Worm (Caenorhabditis elegans) whole organism, young adult: Measurements from ENCODE around the gene prp-3.
"Not testable (repeated sequence)": the region's sequence is repeated elsewhere in the genome, so short reads cannot be mapped to it uniquely, and the experiment has no call there.

Experiments used
- B0019.2 ChIP-seq: fragments of 200-800 bp; sonication (Bioruptor generic); conservative IDR thresholded peaks from 2 replicates; pipeline ENCODE4 v1.3.6; 2022; ENCODE audit warnings: missing genetic modification reagents, missing genetic modification characterization, missing compliant biosample characterization
- B0261.1 ChIP-seq: sonication (generic microtip); optimal IDR thresholded peaks from 2 replicates; lab custom pipeline; 2016; ENCODE audit warnings: mild to moderate bottlenecking, missing genetic modification characterization, moderate library complexity, missing compliant biosample characterization
- B0336.3 ChIP-seq: fragments of 200-800 bp; sonication (Bioruptor generic); IDR thresholded peaks from 2 replicates; pipeline ENCODE4 v1.3.6; 2022; ENCODE audit warnings: missing genetic modification characterization, missing compliant biosample characterization
- C06A6.2 ChIP-seq: fragments of 200-800 bp; sonication (Bioruptor generic); conservative IDR thresholded peaks from 2 replicates; pipeline ENCODE4 v1.3.6; 2022; ENCODE audit warnings: missing genetic modification characterization, missing compliant biosample characterization
- D2030.7 ChIP-seq: fragments of 200-800 bp; sonication (Bioruptor generic); IDR thresholded peaks from 2 replicates; pipeline ENCODE4 v1.3.6; 2022; ENCODE audit warnings: missing genetic modification reagents, missing genetic modification characterization, missing compliant biosample characterization
- F49E8.2 ChIP-seq: sonication (generic microtip); optimal IDR thresholded peaks from 3 replicates; lab custom pipeline; 2017; ENCODE audit warnings: missing genetic modification characterization, mild to moderate bottlenecking, missing compliant biosample characterization, antibody characterized with exemption, moderate library complexity; ENCODE audit not compliant: insufficient read depth
- K12H6.12 ChIP-seq: fragments of 200-800 bp; sonication (Bioruptor generic); optimal IDR thresholded peaks from 2 replicates; lab custom pipeline; 2018; ENCODE audit warnings: mild to moderate bottlenecking, missing genetic modification characterization, missing compliant biosample characterization
- Y53G8AR.9 ChIP-seq: fragments of 200-800 bp; sonication (Bioruptor generic); conservative IDR thresholded peaks from 2 replicates; pipeline ENCODE4 v1.3.6; 2022; ENCODE audit warnings: missing genetic modification reagents, missing genetic modification characterization, missing compliant biosample characterization
- Y67H2A.10 ChIP-seq: fragments of 200-800 bp; sonication (Bioruptor generic); conservative IDR thresholded peaks from 2 replicates; pipeline ENCODE4 v1.3.6; 2022; ENCODE audit warnings: missing genetic modification reagents, missing genetic modification characterization, missing compliant biosample characterization
- Y79H2A.3 ChIP-seq: fragments of 200-800 bp; sonication (Bioruptor generic); conservative IDR thresholded peaks from 2 replicates; pipeline ENCODE4 v1.3.6; 2022; ENCODE audit warnings: missing genetic modification reagents, missing genetic modification characterization, missing compliant biosample characterization
- Y95B8A.8 ChIP-seq: fragments of 200-800 bp; sonication (Bioruptor generic); IDR thresholded peaks from 2 replicates; pipeline ENCODE4 v1.3.6; 2022; ENCODE audit warnings: missing genetic modification reagents, missing genetic modification characterization, missing compliant biosample characterization
- aptf-2 ChIP-seq: fragments of 200-800 bp; sonication (Bioruptor generic); conservative IDR thresholded peaks from 2 replicates; pipeline ENCODE4 v1.3.6; 2022; ENCODE audit warnings: missing genetic modification reagents, missing genetic modification characterization, missing compliant biosample characterization
- attf-5 ChIP-seq: fragments of 200-800 bp; sonication (Bioruptor generic); optimal IDR thresholded peaks from 2 replicates; lab custom pipeline; 2018; ENCODE audit warnings: mild to moderate bottlenecking, missing genetic modification characterization, missing compliant biosample characterization
- ceh-100 ChIP-seq: fragments of 200-800 bp; sonication (Bioruptor generic); IDR thresholded peaks from 2 replicates; pipeline ENCODE4 v1.3.6; 2022; ENCODE audit warnings: missing genetic modification reagents, missing genetic modification characterization, missing compliant biosample characterization
- ceh-27 ChIP-seq: fragments of 200-800 bp; sonication (Bioruptor generic); optimal IDR thresholded peaks from 2 replicates; lab custom pipeline; 2018; ENCODE audit warnings: mild to moderate bottlenecking, missing genetic modification characterization, moderate library complexity, missing compliant biosample characterization
- die-1 ChIP-seq: sonication (generic microtip); optimal IDR thresholded peaks from 2 replicates; lab custom pipeline; 2016; ENCODE audit warnings: missing genotype, mild to moderate bottlenecking, missing genetic modification characterization, missing compliant biosample characterization
- egl-44 ChIP-seq: fragments of 200-800 bp; sonication (Bioruptor generic); IDR thresholded peaks from 2 replicates; pipeline ENCODE4 v1.3.6; 2022; ENCODE audit warnings: missing genetic modification reagents, missing genetic modification characterization, missing compliant biosample characterization
- ekl-4 ChIP-seq: fragments of 200-800 bp; sonication (Bioruptor generic); IDR thresholded peaks from 2 replicates; pipeline ENCODE4 v1.3.6; 2022; ENCODE audit warnings: missing genetic modification reagents, missing genetic modification characterization, missing compliant biosample characterization
- hmg-1.2 ChIP-seq: fragments of 200-800 bp; sonication (Bioruptor generic); IDR thresholded peaks from 2 replicates; pipeline ENCODE4 v1.3.6; 2022; ENCODE audit warnings: missing genetic modification reagents, missing genetic modification characterization, missing compliant biosample characterization
- hsf-1 ChIP-seq: fragments of 200-800 bp; sonication (Bioruptor generic); IDR thresholded peaks from 2 replicates; pipeline ENCODE4 v1.3.6; 2022; ENCODE audit warnings: missing genetic modification reagents, missing genetic modification characterization, missing compliant biosample characterization
- let-607 ChIP-seq, 2 experiments: fragments of 200-800 bp in 1 of 2; sonication (Bioruptor generic) in 1 of 2; sonication (generic microtip) in 1 of 2; optimal IDR thresholded peaks; 2 replicates each; lab custom pipeline; 2016 to 2018; ENCODE audit warnings: mild to moderate bottlenecking in 2 of 2, missing compliant biosample characterization in 2 of 2, missing genetic modification characterization in 2 of 2, moderate library complexity in 2 of 2, missing genotype in 1 of 2
- lin-26 ChIP-seq: fragments of 200-800 bp; sonication (Bioruptor generic); IDR thresholded peaks from 2 replicates; pipeline ENCODE4 v1.3.6; 2022; ENCODE audit warnings: missing genetic modification reagents, missing genetic modification characterization, missing compliant biosample characterization
- lin-35 ChIP-seq, 3 experiments: fragments of 150-350 bp in 2 of 3; sonication (generic microtip) in 1 of 3; optimal IDR thresholded peaks; 2 replicates each; lab custom pipeline; 2014 to 2018; ENCODE audit warnings: missing biosample characterization in 3 of 3, missing genetic modification characterization in 3 of 3, missing genetic modification reagents in 3 of 3
- lin-54 ChIP-seq: fragments of 200-800 bp; sonication (Bioruptor generic); optimal IDR thresholded peaks from 2 replicates; lab custom pipeline; 2018; ENCODE audit warnings: mild to moderate bottlenecking, missing genetic modification characterization, missing compliant biosample characterization
- lir-1 ChIP-seq: fragments of 200-800 bp; sonication (Bioruptor generic); conservative IDR thresholded peaks from 2 replicates; pipeline ENCODE4 v1.3.6; 2022; ENCODE audit warnings: missing genetic modification reagents, missing genetic modification characterization, missing compliant biosample characterization
- lsl-1 ChIP-seq: fragments of 200-800 bp; sonication (Bioruptor generic); optimal IDR thresholded peaks from 2 replicates; lab custom pipeline; 2018; ENCODE audit warnings: mild to moderate bottlenecking, missing genetic modification characterization, moderate library complexity, missing compliant biosample characterization
- madf-3 ChIP-seq: fragments of 200-800 bp; sonication (Bioruptor generic); IDR thresholded peaks from 2 replicates; pipeline ENCODE4 v1.3.6; 2022; ENCODE audit warnings: missing genetic modification reagents, missing genetic modification characterization, missing compliant biosample characterization
- madf-6 ChIP-seq: fragments of 200-800 bp; sonication (Bioruptor generic); IDR thresholded peaks from 2 replicates; pipeline ENCODE4 v1.3.6; 2022; ENCODE audit warnings: missing genetic modification reagents, missing genetic modification characterization, missing compliant biosample characterization
- madf-8 ChIP-seq: fragments of 200-800 bp; sonication (Bioruptor generic); conservative IDR thresholded peaks from 2 replicates; pipeline ENCODE4 v1.3.6; 2022; ENCODE audit warnings: missing genetic modification reagents, missing genetic modification characterization, missing compliant biosample characterization
- mcd-1 ChIP-seq: fragments of 200-800 bp; sonication (Bioruptor generic); IDR thresholded peaks from 2 replicates; pipeline ENCODE4 v1.3.6; 2022; ENCODE audit warnings: missing genetic modification reagents, missing genetic modification characterization, missing compliant biosample characterization
- nfyb-1 ChIP-seq: fragments of 200-800 bp; sonication (Bioruptor generic); IDR thresholded peaks from 2 replicates; pipeline ENCODE4 v1.3.6; 2022; ENCODE audit warnings: missing genetic modification reagents, missing genetic modification characterization, missing compliant biosample characterization
- rcor-1 ChIP-seq: fragments of 200-800 bp; sonication (Bioruptor generic); IDR thresholded peaks from 2 replicates; pipeline ENCODE4 v1.3.6; 2022; ENCODE audit warnings: missing genetic modification reagents, missing genetic modification characterization, missing compliant biosample characterization
- repo-1 ChIP-seq: sonication (generic microtip); optimal IDR thresholded peaks from 2 replicates; lab custom pipeline; 2017; ENCODE audit warnings: mild to moderate bottlenecking, missing genetic modification characterization, missing compliant biosample characterization
- rpc-1 ChIP-seq, 2 experiments: fragments of 150-350 bp in 1 of 2; sonication (generic microtip) in 1 of 2; optimal IDR thresholded peaks; 2 replicates each; lab custom pipeline; 2014 to 2018; ENCODE audit warnings: missing biosample characterization in 1 of 2, missing genetic modification characterization in 1 of 2, missing genetic modification reagents in 1 of 2, missing genotype in 1 of 2
- snpc-1.3 ChIP-seq: sonication (generic microtip); optimal IDR thresholded peaks from 2 replicates; lab custom pipeline; 2017; ENCODE audit warnings: missing genetic modification characterization, mild to moderate bottlenecking, missing compliant biosample characterization, antibody characterized with exemption, moderate library complexity, missing genotype, missing genetic modification reagents; ENCODE audit not compliant: insufficient read depth
- snpc-4 ChIP-seq, 5 experiments: fragments of 150-350 bp in 1 of 5; sonication (generic microtip) in 4 of 5; optimal IDR thresholded peaks; 2 replicates each; lab custom pipeline; 2014 to 2018; ENCODE audit warnings: missing genetic modification characterization in 5 of 5, missing biosample characterization in 3 of 5, antibody characterized with exemption in 2 of 5, mild to moderate bottlenecking in 2 of 5, missing compliant biosample characterization in 2 of 5, missing genotype in 2 of 5, moderate library complexity in 2 of 5, missing genetic modification reagents in 1 of 5
- tbp1 ChIP-seq: fragments of 200-800 bp; sonication (Bioruptor generic); optimal IDR thresholded peaks from 2 replicates; lab custom pipeline; 2018; ENCODE audit warnings: mild to moderate bottlenecking, missing genetic modification characterization, missing compliant biosample characterization
- unc-130 ChIP-seq: sonication (generic microtip); optimal IDR thresholded peaks from 2 replicates; lab custom pipeline; 2016; ENCODE audit warnings: missing genetic modification reagents, missing genetic modification characterization, missing compliant biosample characterization
- ztf-18 ChIP-seq: sonication (generic microtip); optimal IDR thresholded peaks from 2 replicates; lab custom pipeline; 2016; ENCODE audit warnings: missing genotype, mild to moderate bottlenecking, missing genetic modification characterization, missing compliant biosample characterization
- ztf-25 ChIP-seq: fragments of 200-800 bp; sonication (Bioruptor generic); IDR thresholded peaks from 2 replicates; pipeline ENCODE4 v1.3.6; 2022; ENCODE audit warnings: missing genetic modification reagents, missing genetic modification characterization, missing compliant biosample characterization

Gene prp-3

DNA sequence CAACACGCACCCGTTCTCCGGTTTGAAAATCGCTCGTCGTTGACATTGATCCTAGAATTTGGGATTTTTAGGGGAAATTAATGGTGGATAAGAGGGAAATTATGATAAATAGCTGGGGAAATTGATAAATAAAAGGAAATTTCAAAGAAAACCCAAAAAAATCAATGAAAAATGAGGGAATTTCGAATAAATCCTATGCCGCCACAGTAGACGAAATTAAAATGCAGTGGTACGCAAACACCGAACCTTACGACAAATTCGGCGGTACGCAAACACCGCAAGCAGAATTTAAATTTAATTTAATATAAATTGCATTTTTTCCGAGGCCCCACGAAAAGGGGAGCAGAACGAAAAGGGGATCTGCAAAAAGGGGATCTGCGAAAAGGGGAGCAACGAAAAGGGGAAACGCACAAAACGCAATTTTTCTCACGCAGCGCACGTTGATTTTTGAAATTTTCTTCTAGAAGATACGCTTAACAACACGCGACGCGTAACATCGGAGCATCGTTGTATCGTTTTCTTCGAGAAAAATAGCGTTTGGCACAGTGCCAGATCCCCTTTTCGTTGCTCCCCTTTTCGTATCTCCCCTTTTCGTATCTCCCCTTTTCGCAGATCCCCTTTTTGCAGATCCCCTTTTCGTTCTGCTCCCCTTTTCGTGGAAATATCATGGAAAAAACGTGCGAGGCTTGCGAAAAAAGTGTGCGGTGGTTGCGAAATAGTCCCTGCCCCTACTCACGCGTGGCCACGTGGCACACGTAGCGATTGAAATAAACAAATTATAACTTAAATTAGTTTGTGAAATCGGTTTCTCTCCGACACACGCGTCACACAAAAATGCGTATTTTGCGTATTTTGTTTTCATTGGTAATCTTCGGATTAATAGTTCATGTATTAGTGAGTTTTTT is 8.4 kb upstream of the prp-3 start, which contains the start of the genes smrd-1 and enu-3.1 (continued):
- TF ChIP-seq attf-5 (GFP tag; lab: Kevin White, UChicago), result peak; percentile 83
- peak; percentile 76 for TF ChIP-seq ekl-4 (GFP tag; lab: Robert Waterston, UW)
- peak; percentile 51; the same call in 1 of the 2 replicates for TF ChIP-seq Y53G8AR.9 (GFP tag; lab: Robert Waterston, UW)
- peak; percentile 58 for TF ChIP-seq lsl-1 (GFP tag; lab: Kevin White, UChicago)
- peak; percentile 54 for TF ChIP-seq hmg-1.2
- peak; percentile 28 for TF ChIP-seq tbp1
- TF ChIP-seq nfyb-1 (GFP tag; lab: Robert Waterston, UW), result peak; percentile 61; the same call in 1 of the 2 replicates
- peak; percentile 32 for TF ChIP-seq ceh-27 (GFP tag; lab: Kevin White, UChicago)
- TF ChIP-seq rcor-1 (GFP tag; lab: Robert Waterston, UW), result peak; percentile 84
- peak; percentile 62 for TF ChIP-seq hsf-1 (GFP tag; lab: Robert Waterston, UW)
- 0 out of 2 replicates have a peak, but pooled peaks have one; percentile 27 for TF ChIP-seq C06A6.2 (GFP tag; lab: Robert Waterston, UW)
- not testable (repeated sequence) for TF ChIP-seq snpc-4 (GFP tag; optimal IDR thresholded peaks at IDR 0.05; lab: Kevin White, UChicago)
- TF ChIP-seq snpc-4 (tag; optimal IDR thresholded peaks at IDR 0.05; lab: Kevin White, UChicago), result peak in 2 of 4 experiments; percentile 33 to 42
- TF ChIP-seq Y67H2A.10 (GFP tag; lab: Robert Waterston, UW), result peak; percentile 28; the same call in 1 of the 2 replicates
- TF ChIP-seq unc-130, result peak; percentile 27
- TF ChIP-seq mcd-1, result peak; percentile 85
- peak in 1 of 3 experiments; percentile 64 for TF ChIP-seq lin-35 (GFP tag; optimal IDR thresholded peaks at IDR 0.05; lab: Kevin White, UChicago)
- TF ChIP-seq ztf-25 (GFP tag; lab: Robert Waterston, UW), result 0 out of 2 replicates have a peak, but pooled peaks have one; percentile 37
- TF ChIP-seq lin-54 (GFP tag; lab: Kevin White, UChicago), result peak; percentile 87
- peak; percentile 48; the same call in 1 of the 2 replicates for TF ChIP-seq aptf-2 (GFP tag; lab: Robert Waterston, UW)
- TF ChIP-seq let-607 (tag; optimal IDR thresholded peaks at IDR 0.05; lab: Kevin White, UChicago), result peak in 1 of 2 experiments; percentile 22
- 0 out of 2 replicates have a peak, but pooled peaks have one; percentile 24 for TF ChIP-seq lir-1
- TF ChIP-seq Y95B8A.8 (GFP tag; lab: Robert Waterston, UW), result peak; percentile 62; the same call in 1 of the 2 replicates
- 0 out of 2 replicates have a peak, but pooled peaks have one; percentile 34 for TF ChIP-seq madf-8
- peak; percentile 73 for TF ChIP-seq madf-6
- TF ChIP-seq D2030.7, result peak; percentile 92
- TF ChIP-seq ztf-18 (tag; lab: Kevin White, UChicago), result peak; percentile 65
- peak; percentile 53 for TF ChIP-seq K12H6.12 (tag; lab: Kevin White, UChicago)
- peak; percentile 14 for TF ChIP-seq snpc-1.3 (tag; lab: Kevin White, UChicago)
- peak; percentile 70 for TF ChIP-seq B0019.2 (GFP tag; lab: Robert Waterston, UW)
- TF ChIP-seq egl-44 (GFP tag; lab: Robert Waterston, UW), result 0 out of 2 replicates have a peak, but pooled peaks have one; percentile 18

DNA sequence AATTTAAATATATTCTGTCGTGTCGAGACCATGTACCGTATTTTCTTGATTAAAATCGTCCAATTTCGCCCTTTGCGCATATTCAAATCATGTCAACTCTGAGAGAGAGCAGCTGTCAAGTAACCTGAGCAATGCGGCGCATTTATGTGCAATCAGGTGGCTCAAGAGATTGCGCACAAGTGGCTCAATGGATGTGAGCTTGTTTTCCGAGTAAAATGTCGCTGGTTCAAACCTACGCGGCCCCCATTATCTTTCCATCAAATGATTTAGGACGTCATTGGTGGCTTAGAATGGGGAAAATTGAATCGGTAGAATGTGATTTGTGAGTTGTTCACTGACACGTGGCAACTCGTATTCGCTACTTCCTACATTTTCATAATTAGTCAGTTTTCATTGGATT is 4.3 kb upstream of the prp-3 start:
- 0 out of 2 replicates have a peak, but pooled peaks have one; percentile 29 for TF ChIP-seq madf-6
- TF ChIP-seq lin-26, result 0 out of 2 replicates have a peak, but pooled peaks have one; percentile 49
- no peak for TF ChIP-seq snpc-4 (GFP tag; optimal IDR thresholded peaks at IDR 0.05; lab: Kevin White, UChicago)
- TF ChIP-seq snpc-4 (tag; optimal IDR thresholded peaks at IDR 0.05; lab: Kevin White, UChicago), result no peak
- no peak for TF ChIP-seq Y79H2A.3 (GFP tag; lab: Robert Waterston, UW)
- TF ChIP-seq rpc-1 (optimal IDR thresholded peaks at IDR 0.05; lab: Kevin White, UChicago), result peak; percentile 48
- peak; percentile 68 for TF ChIP-seq rpc-1 (tag; optimal IDR thresholded peaks at IDR 0.05; lab: Kevin White, UChicago)
- TF ChIP-seq ceh-100 (GFP tag; lab: Robert Waterston, UW), result peak; percentile 28; the same call in 1 of the 2 replicates
- peak; percentile 57 for TF ChIP-seq B0261.1
- no peak for TF ChIP-seq repo-1 (tag; lab: Kevin White, UChicago)
- TF ChIP-seq tbp1, result peak; percentile 82
- peak; percentile 17 for TF ChIP-seq F49E8.2
- TF ChIP-seq lsl-1 (GFP tag; lab: Kevin White, UChicago), result peak; percentile 25
- TF ChIP-seq madf-3 (GFP tag; lab: Robert Waterston, UW), result 0 out of 2 replicates have a peak, but pooled peaks have one; percentile 24
- no peak for TF ChIP-seq hmg-1.2
- no peak for TF ChIP-seq B0336.3
- peak; percentile 27 for TF ChIP-seq die-1 (tag; lab: Kevin White, UChicago)
